Worm (Caenorhabditis elegans) whole organism, late embryonic: ENCODE results near the gene T12E12.6.
A peak's percentile ranks its signal among the peaks of the same experiment; 100 is the strongest.

Experiments used
- C38D4.7 ChIP-seq: fragments of 200-800 bp; sonication (Bioruptor generic); optimal IDR thresholded peaks from 2 replicates; lab custom pipeline; 2018; ENCODE audit warnings: mild to moderate bottlenecking, missing genetic modification characterization, moderate library complexity, missing compliant biosample characterization
- F13H6.1 ChIP-seq: sonication (generic microtip); optimal IDR thresholded peaks from 2 replicates; lab custom pipeline; 2016; ENCODE audit warnings: missing genetic modification characterization, missing compliant biosample characterization
- K09A11.1 ChIP-seq: sonication (generic microtip); optimal IDR thresholded peaks from 2 replicates; lab custom pipeline; 2017; ENCODE audit warnings: antibody characterized with exemption, mild to moderate bottlenecking, missing genetic modification characterization, missing compliant biosample characterization; ENCODE audit not compliant: insufficient read depth
- T23F11.4 ChIP-seq: fragments of 200-800 bp; sonication (Bioruptor generic); optimal IDR thresholded peaks from 2 replicates; lab custom pipeline; 2018; ENCODE audit warnings: mild to moderate bottlenecking, missing genetic modification characterization, missing compliant biosample characterization
- Y22D7AL.16 ChIP-seq: sonication (generic microtip); optimal IDR thresholded peaks from 2 replicates; lab custom pipeline; 2016; ENCODE audit warnings: missing genetic modification characterization, missing compliant biosample characterization
- ahr-1 ChIP-seq: sonication (generic microtip); optimal IDR thresholded peaks from 2 replicates; lab custom pipeline; 2016; ENCODE audit warnings: missing genetic modification characterization, missing compliant biosample characterization
- ama-1 ChIP-seq: fragments of 150-350 bp; optimal IDR thresholded peaks from 2 replicates; lab custom pipeline; 2014
- ceh-18 ChIP-seq: sonication (generic microtip); optimal IDR thresholded peaks from 2 replicates; lab custom pipeline; 2016; ENCODE audit warnings: missing genetic modification characterization, missing compliant biosample characterization
- ceh-19 ChIP-seq: fragments of 200-800 bp; sonication (Bioruptor generic); optimal IDR thresholded peaks from 2 replicates; lab custom pipeline; 2018; ENCODE audit warnings: mild to moderate bottlenecking, missing genetic modification characterization, missing compliant biosample characterization
- ceh-2 ChIP-seq: sonication (generic microtip); optimal IDR thresholded peaks from 2 replicates; lab custom pipeline; 2016; ENCODE audit warnings: missing genotype, missing genetic modification characterization, missing compliant biosample characterization
- ceh-30 ChIP-seq: fragments of 150-350 bp; optimal IDR thresholded peaks from 2 replicates; lab custom pipeline; 2014; ENCODE audit warnings: missing biosample characterization, missing genetic modification characterization
- ceh-31 ChIP-seq: sonication (generic microtip); optimal IDR thresholded peaks from 2 replicates; lab custom pipeline; 2016; ENCODE audit warnings: missing genetic modification characterization, missing compliant biosample characterization
- ceh-34 ChIP-seq: sonication (generic microtip); optimal IDR thresholded peaks from 2 replicates; lab custom pipeline; 2016; ENCODE audit warnings: mild to moderate bottlenecking, missing genetic modification characterization, missing compliant biosample characterization
- ceh-48 ChIP-seq: sonication (generic microtip); optimal IDR thresholded peaks from 2 replicates; lab custom pipeline; 2016; ENCODE audit warnings: missing genetic modification characterization, inconsistent platforms, missing compliant biosample characterization
- ceh-6 ChIP-seq: fragments of 200-800 bp; sonication (Bioruptor generic); optimal IDR thresholded peaks from 2 replicates; lab custom pipeline; 2018; ENCODE audit warnings: mild to moderate bottlenecking, missing genetic modification characterization, missing compliant biosample characterization
- ceh-9 ChIP-seq: sonication (generic microtip); optimal IDR thresholded peaks from 2 replicates; lab custom pipeline; 2016; ENCODE audit warnings: mild to moderate bottlenecking, missing genetic modification characterization, inconsistent platforms, missing compliant biosample characterization
- dmd-4 ChIP-seq: sonication (generic microtip); optimal IDR thresholded peaks from 2 replicates; lab custom pipeline; 2016; ENCODE audit warnings: borderline replicate concordance, missing genetic modification characterization, missing compliant biosample characterization
- dve-1 ChIP-seq: sonication (generic microtip); optimal IDR thresholded peaks from 2 replicates; lab custom pipeline; 2017; ENCODE audit warnings: antibody characterized with exemption, mild to moderate bottlenecking, missing genetic modification characterization, missing compliant biosample characterization
- elt-2 ChIP-seq: sonication (generic microtip); optimal IDR thresholded peaks from 2 replicates; lab custom pipeline; 2016; ENCODE audit warnings: missing genetic modification reagents, missing genetic modification characterization, missing compliant biosample characterization
- elt-4 ChIP-seq: sonication (generic microtip); optimal IDR thresholded peaks from 2 replicates; lab custom pipeline; 2016; ENCODE audit warnings: missing genetic modification characterization, missing compliant biosample characterization
- ets-4 ChIP-seq: sonication (generic microtip); optimal IDR thresholded peaks from 2 replicates; lab custom pipeline; 2016; ENCODE audit warnings: missing genetic modification characterization, missing compliant biosample characterization
- eyg-1 ChIP-seq: sonication (generic microtip); optimal IDR thresholded peaks from 2 replicates; lab custom pipeline; 2016; ENCODE audit warnings: missing genotype, missing genetic modification characterization, missing compliant biosample characterization
- fax-1 ChIP-seq: sonication (generic microtip); optimal IDR thresholded peaks from 2 replicates; lab custom pipeline; 2016; ENCODE audit warnings: missing genotype, missing genetic modification characterization, missing compliant biosample characterization
- fkh-6 ChIP-seq: sonication (generic microtip); optimal IDR thresholded peaks from 2 replicates; lab custom pipeline; 2016; ENCODE audit warnings: missing genetic modification characterization, missing compliant biosample characterization
- gmeb-2 ChIP-seq: sonication (generic microtip); optimal IDR thresholded peaks from 2 replicates; lab custom pipeline; 2016; ENCODE audit warnings: missing genetic modification characterization, inconsistent platforms, missing compliant biosample characterization
- hlh-13 ChIP-seq: fragments of 200-800 bp; sonication (Bioruptor generic); optimal IDR thresholded peaks from 2 replicates; lab custom pipeline; 2018; ENCODE audit warnings: mild to moderate bottlenecking, missing genetic modification characterization, missing compliant biosample characterization
- hlh-15 ChIP-seq: sonication (generic microtip); optimal IDR thresholded peaks from 2 replicates; lab custom pipeline; 2016; ENCODE audit warnings: missing genetic modification characterization, missing compliant biosample characterization
- hlh-30 ChIP-seq: sonication (generic microtip); optimal IDR thresholded peaks from 2 replicates; lab custom pipeline; 2017; ENCODE audit warnings: antibody characterized with exemption, missing genetic modification characterization, missing compliant biosample characterization; ENCODE audit not compliant: insufficient read depth
- hlh-6 ChIP-seq: sonication (generic microtip); optimal IDR thresholded peaks from 2 replicates; lab custom pipeline; 2016; ENCODE audit warnings: missing genotype, missing genetic modification characterization, missing compliant biosample characterization
- hlh-8 ChIP-seq: sonication (generic microtip); optimal IDR thresholded peaks from 2 replicates; lab custom pipeline; 2016; ENCODE audit warnings: missing genotype, missing genetic modification characterization, missing compliant biosample characterization
- madf-2 ChIP-seq: sonication (generic microtip); optimal IDR thresholded peaks from 2 replicates; lab custom pipeline; 2017; ENCODE audit warnings: missing genetic modification characterization, missing compliant biosample characterization
- nfya-1 ChIP-seq: sonication (generic microtip); optimal IDR thresholded peaks from 2 replicates; lab custom pipeline; 2017; ENCODE audit warnings: missing genetic modification characterization, mild to moderate bottlenecking, missing compliant biosample characterization, antibody characterized with exemption, moderate library complexity
- pag-3 ChIP-seq: sonication (generic microtip); optimal IDR thresholded peaks from 2 replicates; lab custom pipeline; 2016; ENCODE audit warnings: missing compliant biosample characterization, missing genetic modification characterization, borderline replicate concordance
- pax-1 ChIP-seq: fragments of 150-350 bp; optimal IDR thresholded peaks from 2 replicates; lab custom pipeline; 2014; ENCODE audit warnings: missing biosample characterization, missing genetic modification characterization
- pha-2 ChIP-seq: sonication (generic microtip); optimal IDR thresholded peaks from 2 replicates; lab custom pipeline; 2017; ENCODE audit warnings: mild to moderate bottlenecking, missing genetic modification characterization, missing compliant biosample characterization
- pha-4 ChIP-seq: fragments of 150-350 bp; optimal IDR thresholded peaks from 2 replicates; lab custom pipeline; 2018; ENCODE audit warnings: missing biosample characterization, missing genetic modification reagents, missing genetic modification characterization
- pqm-1 ChIP-seq: sonication (generic microtip); optimal IDR thresholded peaks from 2 replicates; lab custom pipeline; 2016; ENCODE audit warnings: missing genetic modification characterization, missing compliant biosample characterization
- pros-1 ChIP-seq: fragments of 150-350 bp; optimal IDR thresholded peaks from 2 replicates; lab custom pipeline; 2014; ENCODE audit warnings: missing biosample characterization, missing genetic modification reagents, missing genetic modification characterization
- ref-2 ChIP-seq: sonication (generic microtip); optimal IDR thresholded peaks from 2 replicates; lab custom pipeline; 2016; ENCODE audit warnings: missing genetic modification characterization, missing compliant biosample characterization
- rnt-1 ChIP-seq: sonication (generic microtip); optimal IDR thresholded peaks from 2 replicates; lab custom pipeline; 2016; ENCODE audit warnings: missing genetic modification characterization, missing compliant biosample characterization
- sdc-2 ChIP-seq: sonication (generic microtip); optimal IDR thresholded peaks from 2 replicates; lab custom pipeline; 2016; ENCODE audit warnings: missing genotype, missing genetic modification characterization, missing compliant biosample characterization
- sox-4 ChIP-seq: sonication (generic microtip); optimal IDR thresholded peaks from 2 replicates; lab custom pipeline; 2017; ENCODE audit warnings: mild to moderate bottlenecking, missing genetic modification characterization, inconsistent platforms, missing compliant biosample characterization
- syd-9 ChIP-seq: sonication (generic microtip); optimal IDR thresholded peaks from 2 replicates; lab custom pipeline; 2016; ENCODE audit warnings: mild to moderate bottlenecking, missing genetic modification characterization, moderate library complexity, missing compliant biosample characterization
- tbx-7 ChIP-seq: sonication (generic microtip); optimal IDR thresholded peaks from 2 replicates; lab custom pipeline; 2016; ENCODE audit warnings: missing genotype, missing genetic modification characterization, missing compliant biosample characterization
- ttx-3 ChIP-seq: sonication (generic microtip); optimal IDR thresholded peaks from 2 replicates; lab custom pipeline; 2016; ENCODE audit warnings: missing genetic modification reagents, missing genetic modification characterization, missing compliant biosample characterization
- unc-3 ChIP-seq, 2 experiments: fragments of 200-800 bp in 1 of 2; sonication (Bioruptor generic) in 1 of 2; sonication (generic microtip) in 1 of 2; conservative IDR thresholded peaks in 1 of 2; optimal IDR thresholded peaks in 1 of 2; 2 replicates each; pipeline versions ENCODE4 v1.3.6 to Lab custom; 2016 to 2022; ENCODE audit warnings: missing compliant biosample characterization in 2 of 2, missing genetic modification characterization in 2 of 2, missing genetic modification reagents in 1 of 2
- unc-42 ChIP-seq: sonication (generic microtip); optimal IDR thresholded peaks from 2 replicates; lab custom pipeline; 2016; ENCODE audit warnings: missing genotype, missing genetic modification characterization, missing compliant biosample characterization
- unc-55 ChIP-seq: sonication (generic microtip); optimal IDR thresholded peaks from 2 replicates; lab custom pipeline; 2017; ENCODE audit warnings: missing biosample characterization, missing genetic modification reagents, missing genetic modification characterization
- unc-86 ChIP-seq: sonication (generic microtip); optimal IDR thresholded peaks from 2 replicates; lab custom pipeline; 2016; ENCODE audit warnings: missing genetic modification characterization, missing compliant biosample characterization
- zip-5 ChIP-seq: sonication (generic microtip); optimal IDR thresholded peaks from 2 replicates; lab custom pipeline; 2016; ENCODE audit warnings: missing genetic modification characterization, missing compliant biosample characterization

Gene T12E12.6

ce11 chrIV:5605225-5605624 lies 31.3 kb upstream of the T12E12.6 start:
- TF ChIP-seq syd-9 (tag; lab: Kevin White, UChicago) = no peak
- no peak for TF ChIP-seq ceh-2 (tag; lab: Kevin White, UChicago)
- TF ChIP-seq ceh-6 (GFP tag; lab: Kevin White, UChicago) = no peak
- TF ChIP-seq dmd-4 (tag; lab: Kevin White, UChicago) = no peak
- no peak for TF ChIP-seq ets-4 (tag; lab: Kevin White, UChicago)
- no peak for TF ChIP-seq T23F11.4
- no peak for TF ChIP-seq pha-2 (tag; lab: Kevin White, UChicago)
- no peak for TF ChIP-seq pqm-1 (tag; lab: Kevin White, UChicago)
- TF ChIP-seq hlh-15 (tag; lab: Kevin White, UChicago) = no peak
- TF ChIP-seq pros-1 = no peak
- no peak for TF ChIP-seq gmeb-2 (tag; lab: Kevin White, UChicago)
- TF ChIP-seq ama-1 (lab: Kevin White, UChicago) = no peak

DNA sequence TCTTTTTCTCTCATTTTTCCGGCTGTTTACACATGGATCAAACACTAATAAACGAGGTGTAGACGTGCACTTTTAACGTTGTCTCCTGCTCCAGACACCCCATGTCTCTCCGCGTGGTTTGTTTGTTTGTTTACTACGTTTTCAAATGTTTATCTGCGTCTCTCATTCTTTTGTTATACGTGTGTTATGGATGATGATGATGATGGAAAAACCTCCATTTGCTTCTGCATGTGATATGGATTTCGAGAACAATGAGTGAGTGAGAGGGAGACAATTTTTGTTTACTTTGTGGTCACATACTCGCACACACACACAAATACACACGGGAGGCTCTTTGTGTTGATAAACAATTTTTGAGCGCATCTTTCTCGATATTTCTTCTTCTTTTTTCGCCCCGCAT lies 30.5 kb upstream of the T12E12.6 start:
- TF ChIP-seq ceh-30 (tag; lab: Kevin White, UChicago) = no peak
- peak; percentile 89 for TF ChIP-seq ceh-18 (tag; lab: Kevin White, UChicago)
- TF ChIP-seq eyg-1 (tag; lab: Kevin White, UChicago) = no peak
- no peak for TF ChIP-seq ref-2 (tag; lab: Kevin White, UChicago)
- TF ChIP-seq rnt-1 (tag; lab: Kevin White, UChicago) = peak; percentile 10
- TF ChIP-seq elt-2 (tag; lab: Kevin White, UChicago) = peak; percentile 40
- no peak for TF ChIP-seq ceh-48 (tag; lab: Kevin White, UChicago)
- peak; percentile 55 for TF ChIP-seq ceh-34
- peak; percentile 75 for TF ChIP-seq F13H6.1
- TF ChIP-seq hlh-13 (GFP tag; lab: Kevin White, UChicago) = no peak
- TF ChIP-seq C38D4.7 (GFP tag; lab: Kevin White, UChicago) = no peak
- peak; percentile 1 for TF ChIP-seq unc-55 (GFP tag; lab: Kevin White, UChicago)
- TF ChIP-seq K09A11.1 (tag; lab: Kevin White, UChicago) = no peak
- no peak for TF ChIP-seq ceh-6 (GFP tag; lab: Kevin White, UChicago)
- TF ChIP-seq T23F11.4 = no peak
- no peak for TF ChIP-seq pag-3 (tag; lab: Kevin White, UChicago)
- TF ChIP-seq Y22D7AL.16 (tag; lab: Kevin White, UChicago) = no peak
- TF ChIP-seq fax-1 = no peak
- no peak for TF ChIP-seq sox-4 (tag; lab: Kevin White, UChicago)
- TF ChIP-seq madf-2 (tag; lab: Kevin White, UChicago) = no peak
- peak; percentile 81 for TF ChIP-seq hlh-30 (tag; lab: Kevin White, UChicago)
- TF ChIP-seq unc-86 (tag; lab: Kevin White, UChicago) = no peak
- no peak for TF ChIP-seq pax-1
- no peak for TF ChIP-seq fkh-6
- TF ChIP-seq hlh-6 (tag; lab: Kevin White, UChicago) = no peak
- no peak for TF ChIP-seq sdc-2 (tag; lab: Kevin White, UChicago)
- peak; percentile 8 for TF ChIP-seq ceh-31 (tag; lab: Kevin White, UChicago)
- TF ChIP-seq ama-1 (lab: Kevin White, UChicago) = no peak
- TF ChIP-seq pha-4 (tag; lab: Kevin White, UChicago) = no peak
- TF ChIP-seq dve-1 (tag; lab: Kevin White, UChicago) = peak; percentile 80
- TF ChIP-seq tbx-7 (tag; lab: Kevin White, UChicago) = no peak
- no peak for TF ChIP-seq unc-3 (GFP tag; conservative IDR thresholded peaks at IDR 0.05; lab: Robert Waterston, UW)
- no peak for TF ChIP-seq unc-3 (tag; optimal IDR thresholded peaks at IDR 0.05; lab: Kevin White, UChicago)
- TF ChIP-seq elt-4 (tag; lab: Kevin White, UChicago) = no peak
- TF ChIP-seq ttx-3 (tag; lab: Kevin White, UChicago) = no peak
- no peak for TF ChIP-seq zip-5 (tag; lab: Kevin White, UChicago)
- peak; percentile 0 for TF ChIP-seq unc-42 (tag; lab: Kevin White, UChicago)
- TF ChIP-seq nfya-1 (tag; lab: Kevin White, UChicago) = no peak
- no peak for TF ChIP-seq pqm-1 (tag; lab: Kevin White, UChicago)
- no peak for TF ChIP-seq ceh-9 (tag; lab: Kevin White, UChicago)
- TF ChIP-seq pha-2 (tag; lab: Kevin White, UChicago) = no peak
- no peak for TF ChIP-seq hlh-8 (tag; lab: Kevin White, UChicago)
- no peak for TF ChIP-seq gmeb-2 (tag; lab: Kevin White, UChicago)
- TF ChIP-seq ahr-1 = no peak
- no peak for TF ChIP-seq ceh-2 (tag; lab: Kevin White, UChicago)
- peak; percentile 37 for TF ChIP-seq ceh-19 (GFP tag; lab: Kevin White, UChicago)
